Fruit fly (Drosophila melanogaster): Measurements from ENCODE around the gene Glyat.

- TF ChIP-seq CG1620 (GFP tag; optimal IDR thresholded peaks at IDR 0.05) (no peak), CG14711 (tag; optimal IDR thresholded peaks at IDR 0.05) (peak; percentile 51), CG7101 (tag; optimal IDR thresholded peaks at IDR 0.05) (peak; percentile 74), Clk (GFP tag; optimal IDR thresholded peaks at IDR 0.05) (no peak), tj (GFP tag; optimal IDR thresholded peaks at IDR 0.05) (no peak)
Measured at dm6 chr2L:7991951-7992350, 18.5 kb downstream of the Glyat start.
